Worm (Caenorhabditis elegans) whole organism, L4 larva: ENCODE measurements around the gene mai-1.
A peak's percentile ranks its signal among the peaks of the same experiment; 100 is the strongest.

Experiments
- F10B5.3 ChIP-seq: sonication (generic microtip); optimal IDR thresholded peaks from 2 replicates; lab custom pipeline; 2016; ENCODE audit warnings: mild to moderate bottlenecking, missing genetic modification characterization, missing compliant biosample characterization
- T26A8.4 ChIP-seq: fragments of 200-800 bp; sonication (Bioruptor generic); IDR thresholded peaks from 2 replicates; pipeline ENCODE4 v1.3.6; 2022; ENCODE audit warnings: missing genetic modification characterization, missing compliant biosample characterization
- Y105C5A.15 ChIP-seq: fragments of 200-800 bp; sonication (Bioruptor generic); IDR thresholded peaks from 2 replicates; pipeline ENCODE4 v1.3.6; 2022; ENCODE audit warnings: missing genetic modification characterization, missing compliant biosample characterization
- Y48G9A.11 ChIP-seq: fragments of 200-800 bp; sonication (Bioruptor generic); IDR thresholded peaks from 2 replicates; pipeline ENCODE4 v1.3.6; 2022; ENCODE audit warnings: missing genetic modification reagents, missing genetic modification characterization, missing compliant biosample characterization
- Y75B8A.6 ChIP-seq: fragments of 200-800 bp; sonication (Bioruptor generic); IDR thresholded peaks from 2 replicates; pipeline ENCODE4 v1.3.6; 2022; ENCODE audit warnings: missing genetic modification reagents, missing genetic modification characterization, missing compliant biosample characterization
- aha-1 ChIP-seq: fragments of 150-350 bp; peaks from one replicate; lab custom pipeline; 2014; ENCODE audit warnings: missing biosample characterization, missing genetic modification characterization
- arid-1 ChIP-seq: fragments of 200-800 bp; sonication (Bioruptor generic); conservative IDR thresholded peaks from 2 replicates; pipeline ENCODE4 v1.3.6; 2022; ENCODE audit warnings: missing genetic modification reagents, missing genetic modification characterization, missing compliant biosample characterization
- attf-4 ChIP-seq: sonication (generic microtip); optimal IDR thresholded peaks from 3 replicates; lab custom pipeline; 2017; ENCODE audit warnings: missing biosample characterization, missing genetic modification characterization
- ceh-32 ChIP-seq: sonication (generic microtip); optimal IDR thresholded peaks from 2 replicates; lab custom pipeline; 2016; ENCODE audit warnings: mild to moderate bottlenecking, missing genetic modification characterization, missing compliant biosample characterization; ENCODE audit not compliant: poor library complexity
- ceh-82 ChIP-seq: sonication (generic microtip); optimal IDR thresholded peaks from 2 replicates; lab custom pipeline; 2017; ENCODE audit warnings: missing biosample characterization, missing genetic modification characterization
- ctbp-1 ChIP-seq: fragments of 200-800 bp; sonication (Bioruptor generic); IDR thresholded peaks from 2 replicates; pipeline ENCODE4 v1.3.6; 2022; ENCODE audit warnings: missing genetic modification reagents, missing genetic modification characterization, missing compliant biosample characterization
- dmd-6 ChIP-seq: fragments of 200-800 bp; sonication (Bioruptor generic); IDR thresholded peaks from 2 replicates; pipeline ENCODE4 v1.3.6; 2022; ENCODE audit warnings: missing genetic modification reagents, missing genetic modification characterization, missing compliant biosample characterization
- dmd-8 ChIP-seq: fragments of 200-800 bp; sonication (Bioruptor generic); IDR thresholded peaks from 2 replicates; pipeline ENCODE4 v1.3.6; 2022; ENCODE audit warnings: missing genetic modification characterization, missing compliant biosample characterization
- duxl-1 ChIP-seq: sonication (generic microtip); optimal IDR thresholded peaks from 2 replicates; lab custom pipeline; 2016; ENCODE audit warnings: mild to moderate bottlenecking, missing genetic modification characterization, moderate library complexity, missing compliant biosample characterization; ENCODE audit not compliant: poor library complexity
- dve-1 ChIP-seq: sonication (generic microtip); optimal IDR thresholded peaks from 2 replicates; lab custom pipeline; 2017; ENCODE audit warnings: antibody characterized with exemption, mild to moderate bottlenecking, missing genetic modification characterization, missing compliant biosample characterization; ENCODE audit not compliant: insufficient read depth
- gei-8 ChIP-seq: fragments of 200-800 bp; sonication (Bioruptor generic); optimal IDR thresholded peaks from 2 replicates; lab custom pipeline; 2018; ENCODE audit warnings: mild to moderate bottlenecking, missing genetic modification characterization, missing compliant biosample characterization
- hlh-11 ChIP-seq: fragments of 200-800 bp; sonication (Bioruptor generic); optimal IDR thresholded peaks from 2 replicates; lab custom pipeline; 2018; ENCODE audit warnings: mild to moderate bottlenecking, missing genetic modification characterization, missing compliant biosample characterization
- hlh-30 ChIP-seq: sonication (generic microtip); optimal IDR thresholded peaks from 2 replicates; lab custom pipeline; 2017; ENCODE audit warnings: antibody characterized with exemption, mild to moderate bottlenecking, missing genetic modification characterization, missing compliant biosample characterization; ENCODE audit not compliant: insufficient read depth
- lin-29 ChIP-seq: fragments of 200-800 bp; sonication (Bioruptor generic); IDR thresholded peaks from 2 replicates; pipeline ENCODE4 v1.3.6; 2022; ENCODE audit warnings: missing genetic modification reagents, missing genetic modification characterization, missing compliant biosample characterization
- lsy-2 ChIP-seq, 2 experiments: fragments of 150-350 bp in 1 of 2; sonication (generic microtip) in 1 of 2; optimal IDR thresholded peaks; 2 replicates each; lab custom pipeline; 2014 to 2017; ENCODE audit warnings: missing biosample characterization in 2 of 2, missing genetic modification characterization in 2 of 2
- madf-5 ChIP-seq, 2 experiments: fragments of 200-800 bp; sonication (Bioruptor generic); IDR thresholded peaks; 2 replicates each; pipeline ENCODE4 v1.3.6; 2022; ENCODE audit warnings: missing compliant biosample characterization in 2 of 2, missing genetic modification characterization in 2 of 2
- mdl-1 ChIP-seq, 2 experiments: fragments of 150-350 bp in 1 of 2; sonication (generic microtip) in 1 of 2; optimal IDR thresholded peaks; 2 replicates each; lab custom pipeline; 2014 to 2017; ENCODE audit warnings: missing biosample characterization in 2 of 2, missing genetic modification characterization in 2 of 2
- mdt-29 ChIP-seq: fragments of 200-800 bp; sonication (Bioruptor generic); IDR thresholded peaks from 2 replicates; pipeline ENCODE4 v1.3.6; 2022; ENCODE audit warnings: missing genetic modification reagents, missing genetic modification characterization, missing compliant biosample characterization
- mep-1 ChIP-seq: fragments of 150-350 bp; sonication (generic microtip); optimal IDR thresholded peaks from 3 replicates; lab custom pipeline; 2014; ENCODE audit warnings: missing biosample characterization, missing genetic modification characterization
- mes-2 ChIP-seq: sonication (generic microtip); optimal IDR thresholded peaks from 2 replicates; lab custom pipeline; 2016; ENCODE audit warnings: missing genotype, mild to moderate bottlenecking, missing genetic modification characterization, missing compliant biosample characterization; ENCODE audit not compliant: poor library complexity, severe bottlenecking
- nhr-102 ChIP-seq: sonication (generic microtip); optimal IDR thresholded peaks from 2 replicates; lab custom pipeline; 2016; ENCODE audit warnings: mild to moderate bottlenecking, missing genetic modification characterization, moderate library complexity, missing compliant biosample characterization
- nhr-237 ChIP-seq: sonication (generic microtip); optimal IDR thresholded peaks from 2 replicates; lab custom pipeline; 2017; ENCODE audit warnings: missing biosample characterization, missing genetic modification characterization
- nhr-28 ChIP-seq: fragments of 150-350 bp; optimal IDR thresholded peaks from 2 replicates; lab custom pipeline; 2014; ENCODE audit warnings: missing biosample characterization, missing genetic modification characterization
- nhr-48 ChIP-seq: sonication (generic microtip); optimal IDR thresholded peaks from 2 replicates; lab custom pipeline; 2016; ENCODE audit warnings: mild to moderate bottlenecking, missing genetic modification characterization, missing compliant biosample characterization
- nhr-76 ChIP-seq: fragments of 150-350 bp; optimal IDR thresholded peaks from 2 replicates; lab custom pipeline; 2014; ENCODE audit warnings: missing biosample characterization, missing genetic modification characterization
- nhr-77 ChIP-seq: fragments of 150-350 bp; optimal IDR thresholded peaks from 2 replicates; lab custom pipeline; 2014; ENCODE audit warnings: missing biosample characterization, missing genetic modification characterization
- pha-4 ChIP-seq, 2 experiments: fragments of 150-350 bp in 1 of 2; fragments of 200-800 bp in 1 of 2; sonication (Bioruptor generic) in 1 of 2; IDR thresholded peaks in 1 of 2; optimal IDR thresholded peaks in 1 of 2; 2 replicates each; pipeline versions ENCODE4 v1.3.6 to Lab custom; 2014 to 2022; ENCODE audit warnings: missing genetic modification characterization in 2 of 2, missing genetic modification reagents in 2 of 2, missing biosample characterization in 1 of 2, missing compliant biosample characterization in 1 of 2
- php-3 ChIP-seq: fragments of 200-800 bp; sonication (Bioruptor generic); IDR thresholded peaks from 2 replicates; pipeline ENCODE4 v1.3.6; 2022; ENCODE audit warnings: missing genetic modification reagents, missing genetic modification characterization, missing compliant biosample characterization
- sdz-12 ChIP-seq: fragments of 200-800 bp; sonication (Bioruptor generic); optimal IDR thresholded peaks from 2 replicates; lab custom pipeline; 2018; ENCODE audit warnings: mild to moderate bottlenecking, missing genetic modification characterization, missing compliant biosample characterization
- set-16 ChIP-seq: fragments of 200-800 bp; sonication (Bioruptor generic); IDR thresholded peaks from 2 replicates; pipeline ENCODE4 v1.3.6; 2022; ENCODE audit warnings: missing genetic modification reagents, missing genetic modification characterization, missing compliant biosample characterization
- skn-1 ChIP-seq: fragments of 150-350 bp; optimal IDR thresholded peaks from 2 replicates; lab custom pipeline; 2014; ENCODE audit warnings: missing biosample characterization, missing genetic modification characterization
- snpc-1.2 ChIP-seq: fragments of 200-800 bp; sonication (Bioruptor generic); IDR thresholded peaks from 2 replicates; pipeline ENCODE4 v1.3.6; 2022; ENCODE audit warnings: missing genetic modification reagents, missing genetic modification characterization, missing compliant biosample characterization
- spr-3 ChIP-seq: fragments of 200-800 bp; sonication (Bioruptor generic); optimal IDR thresholded peaks from 2 replicates; lab custom pipeline; 2018; ENCODE audit warnings: mild to moderate bottlenecking, missing genetic modification characterization, missing compliant biosample characterization
- unc-130 ChIP-seq: sonication (generic microtip); optimal IDR thresholded peaks from 2 replicates; lab custom pipeline; 2016; ENCODE audit warnings: missing genetic modification reagents, missing genetic modification characterization, missing compliant biosample characterization
- unc-39 ChIP-seq: sonication (generic microtip); optimal IDR thresholded peaks from 2 replicates; lab custom pipeline; 2017; ENCODE audit warnings: missing biosample characterization, missing genetic modification characterization
- unc-62 ChIP-seq, 3 experiments: fragments of 150-350 bp in 1 of 3; sonication (generic microtip); optimal IDR thresholded peaks in 2 of 3; peaks in 1 of 3; 1 replicate in 1 of 3; 2 replicates in 2 of 3; lab custom pipeline; 2014 to 2017; ENCODE audit warnings: missing biosample characterization in 3 of 3, missing genetic modification characterization in 3 of 3, missing genetic modification reagents in 3 of 3, missing genotype in 1 of 3
- zfp-2 ChIP-seq: sonication (generic microtip); optimal IDR thresholded peaks from 2 replicates; lab custom pipeline; 2016; ENCODE audit warnings: mild to moderate bottlenecking, missing genetic modification characterization, missing compliant biosample characterization

The mai-1 gene

DNA sequence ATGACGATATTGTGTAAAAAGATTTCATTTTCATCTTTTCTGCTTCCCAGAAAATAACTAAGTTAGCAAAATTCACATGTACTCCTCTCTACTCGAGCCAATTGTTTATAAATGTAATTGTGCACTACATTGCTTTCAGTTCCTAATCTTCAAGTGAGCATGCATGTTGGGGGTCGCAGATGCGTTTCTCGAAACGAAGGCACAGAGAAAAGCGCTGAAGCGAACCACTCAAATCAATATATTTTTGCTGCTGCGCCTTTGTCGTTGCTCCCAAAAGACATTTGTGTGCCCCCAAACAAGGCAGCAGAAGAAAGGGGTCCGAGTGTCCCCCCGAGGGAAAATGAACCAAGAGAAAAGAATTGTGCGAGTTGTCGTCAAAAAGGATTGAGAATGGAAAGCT, 9.8 kb upstream of the mai-1 start (continued):
- no peak for TF ChIP-seq nhr-28 (tag; lab: Kevin White, UChicago)

DNA sequence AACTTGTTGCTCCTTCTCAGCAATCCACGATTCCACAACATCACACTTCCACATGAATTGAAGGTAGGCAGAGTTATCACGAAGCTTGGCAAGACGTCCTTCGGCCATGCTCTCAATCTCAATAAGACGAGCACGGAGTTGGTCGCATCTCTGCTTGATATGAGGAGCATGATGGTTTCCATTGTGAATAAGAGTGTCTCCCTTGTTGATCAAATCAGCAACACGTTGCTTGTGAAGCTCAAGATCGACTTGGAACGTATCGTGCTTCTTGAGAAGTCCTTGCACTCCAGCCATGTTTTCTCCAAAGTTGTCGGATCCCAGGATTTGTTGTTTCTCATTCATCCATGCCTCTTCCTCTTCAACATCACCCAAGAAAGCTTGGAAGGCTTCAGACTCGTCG, 3.2 kb upstream of the mai-1 start:
- TF ChIP-seq mes-2 (tag; lab: Kevin White, UChicago) (no peak), unc-62 (GFP tag; optimal IDR thresholded peaks at IDR 0.05 in 1 of 2; lab: Kevin White, UChicago) (peak in 1 of 2 experiments; percentile 94), unc-62 (tag; optimal IDR thresholded peaks at IDR 0.05; lab: Kevin White, UChicago) (no peak), dmd-8 (no peak), madf-5 (GFP tag; IDR thresholded peaks at IDR 0.05; lab: Robert Waterston, UW) (no peak)

DNA sequence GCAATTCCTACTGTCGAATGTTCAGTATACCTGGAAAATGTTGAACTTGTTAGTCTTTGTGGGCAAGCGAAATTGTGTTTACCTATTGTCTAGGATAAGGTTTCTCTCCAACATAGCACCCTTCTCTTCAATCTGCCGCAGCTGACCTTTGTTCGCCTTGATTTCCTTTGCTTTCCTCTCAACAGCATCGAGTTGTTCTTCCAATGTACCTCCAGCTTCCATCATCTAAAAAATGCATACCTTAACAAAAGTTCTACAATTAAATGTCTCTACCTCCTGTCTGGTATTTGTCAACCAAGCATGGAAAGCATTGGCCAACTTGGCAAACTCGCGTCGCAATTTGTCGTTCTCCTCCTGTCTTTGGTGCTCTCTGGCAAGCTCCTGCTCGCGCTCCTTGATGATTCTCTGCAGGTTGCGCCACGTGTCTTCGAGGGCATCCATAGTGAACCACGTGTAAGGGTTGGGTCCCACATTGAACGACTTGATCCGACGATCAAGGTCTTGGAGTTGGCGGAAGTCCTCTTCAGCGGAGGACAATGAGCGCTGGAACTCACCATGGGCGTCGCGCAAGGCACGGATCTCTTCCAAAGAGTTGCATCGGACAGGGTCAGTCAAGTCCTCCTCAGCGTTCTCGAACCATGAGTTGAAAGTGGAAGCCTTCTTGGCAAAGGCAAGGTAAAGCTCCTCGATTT, 2.4 kb upstream of the mai-1 start:
- TF ChIP-seq set-16 (GFP tag; lab: Robert Waterston, UW) (peak; percentile 55), unc-62 (GFP tag; optimal IDR thresholded peaks at IDR 0.05 in 1 of 2; lab: Kevin White, UChicago) (peak in 1 of 2 experiments; percentile 94), unc-62 (tag; optimal IDR thresholded peaks at IDR 0.05; lab: Kevin White, UChicago) (no peak), ctbp-1 (GFP tag; lab: Robert Waterston, UW) (no peak), Y75B8A.6 (GFP tag; lab: Robert Waterston, UW) (no peak)
- TF ChIP-seq, all 104 proteins: peak for 2

DNA sequence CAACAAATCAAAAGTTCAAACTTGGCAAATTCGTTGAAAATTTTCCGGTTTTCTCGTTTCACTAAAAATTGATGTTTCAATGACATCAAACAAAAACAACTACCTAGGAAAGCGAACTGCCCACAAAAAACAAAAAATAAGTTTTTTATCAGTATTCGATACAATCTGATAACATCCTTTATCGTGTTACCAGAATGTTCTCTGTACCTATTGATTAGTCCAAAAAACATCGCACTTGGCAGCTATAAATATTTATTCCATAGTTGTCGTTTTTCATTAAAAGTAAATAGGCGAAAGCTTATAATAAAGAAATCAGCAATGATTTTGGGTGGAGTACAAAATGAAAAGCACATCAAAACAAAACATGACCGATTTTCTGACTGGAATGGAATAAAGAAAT, 815 bp upstream of the mai-1 start:
- TF ChIP-seq mdl-1 (tag; optimal IDR thresholded peaks at IDR 0.05; lab: Kevin White, UChicago) (no peak), gei-8 (GFP tag; lab: Kevin White, UChicago) (no peak), mep-1 (tag; lab: Kevin White, UChicago) (peak; percentile 66), Y48G9A.11 (GFP tag; lab: Robert Waterston, UW) (no peak), aha-1 (peak; percentile 88), attf-4 (tag; lab: Kevin White, UChicago) (no peak), lin-29 (GFP tag; lab: Robert Waterston, UW) (no peak), pha-4 (GFP tag; IDR thresholded peaks at IDR 0.05; lab: Robert Waterston, UW) (0 out of 2 replicates have a peak, but pooled peaks have one; percentile 24), pha-4 (tag; optimal IDR thresholded peaks at IDR 0.05; lab: Kevin White, UChicago) (no peak), lsy-2 (tag; optimal IDR thresholded peaks at IDR 0.05; lab: Kevin White, UChicago) (peak in 1 of 2 experiments; percentile 42), nhr-76 (tag; lab: Kevin White, UChicago) (no peak), arid-1 (GFP tag; lab: Robert Waterston, UW) (no peak), nhr-28 (tag; lab: Kevin White, UChicago) (peak; percentile 74), duxl-1 (tag; lab: Kevin White, UChicago) (peak; percentile 40), ceh-82 (no peak), spr-3 (GFP tag; lab: Kevin White, UChicago) (no peak), skn-1 (tag; lab: Kevin White, UChicago) (no peak), snpc-1.2 (GFP tag; lab: Robert Waterston, UW) (no peak), nhr-102 (tag; lab: Kevin White, UChicago) (peak; percentile 66), nhr-48 (peak; percentile 77), unc-39 (tag; lab: Kevin White, UChicago) (no peak), dmd-6 (peak; percentile 66), unc-130 (no peak), mes-2 (tag; lab: Kevin White, UChicago) (no peak), mdt-29 (GFP tag; lab: Robert Waterston, UW) (peak; percentile 60; the same call in 1 of the 2 replicates), hlh-11 (tag; lab: Kevin White, UChicago) (peak; percentile 77), php-3 (GFP tag; lab: Robert Waterston, UW) (peak; percentile 76), ceh-32 (tag; lab: Kevin White, UChicago) (no peak), hlh-30 (tag; lab: Kevin White, UChicago) (peak; percentile 13), nhr-77 (tag; lab: Kevin White, UChicago) (peak; percentile 13), sdz-12 (GFP tag; lab: Kevin White, UChicago) (no peak), F10B5.3 (tag; lab: Kevin White, UChicago) (no peak), nhr-237 (tag; lab: Kevin White, UChicago) (no peak), zfp-2 (tag; lab: Kevin White, UChicago) (no peak), Y105C5A.15 (GFP tag; lab: Robert Waterston, UW) (no peak), dve-1 (tag; lab: Kevin White, UChicago) (peak; percentile 88), T26A8.4 (GFP tag; lab: Robert Waterston, UW) (peak; percentile 8; the same call in 1 of the 2 replicates)
